Worm (Caenorhabditis elegans) whole organism, early embryonic: Measurements from ENCODE around the gene Y53G8AL.1.

Experiments
- B0310.2 ChIP-seq: sonication (generic microtip); optimal IDR thresholded peaks from 2 replicates; lab custom pipeline; 2016; ENCODE audit warnings: mild to moderate bottlenecking, missing genetic modification characterization, missing compliant biosample characterization
- F13C5.2 ChIP-seq: sonication (generic microtip); optimal IDR thresholded peaks from 2 replicates; lab custom pipeline; 2017; ENCODE audit warnings: mild to moderate bottlenecking, missing genetic modification characterization, inconsistent platforms, missing compliant biosample characterization
- aly-1 ChIP-seq: sonication (generic microtip); optimal IDR thresholded peaks from 2 replicates; lab custom pipeline; 2016; ENCODE audit warnings: missing genetic modification characterization, missing compliant biosample characterization
- ama-1 ChIP-seq: fragments of 150-350 bp; optimal IDR thresholded peaks from 2 replicates; lab custom pipeline; 2014
- ceh-13 ChIP-seq: fragments of 200-800 bp; sonication (Bioruptor generic); optimal IDR thresholded peaks from 2 replicates; lab custom pipeline; 2018; ENCODE audit warnings: mild to moderate bottlenecking, missing genetic modification characterization, missing compliant biosample characterization
- ceh-36 ChIP-seq: sonication (generic microtip); optimal IDR thresholded peaks from 2 replicates; lab custom pipeline; 2016; ENCODE audit warnings: missing genetic modification characterization, inconsistent platforms, missing compliant biosample characterization
- ets-7 ChIP-seq: sonication (generic microtip); optimal IDR thresholded peaks from 2 replicates; lab custom pipeline; 2016; ENCODE audit warnings: missing genotype, missing genetic modification characterization, missing compliant biosample characterization
- flt-1 ChIP-seq: fragments of 200-800 bp; sonication (Bioruptor generic); IDR thresholded peaks from 2 replicates; pipeline ENCODE4 v1.3.6; 2022; ENCODE audit warnings: missing genetic modification characterization, missing compliant biosample characterization
- hmbx-1 ChIP-seq: sonication (generic microtip); optimal IDR thresholded peaks from 2 replicates; lab custom pipeline; 2016; ENCODE audit warnings: mild to moderate bottlenecking, missing genetic modification characterization, missing compliant biosample characterization
- hmg-4 ChIP-seq: fragments of 200-800 bp; sonication (Bioruptor generic); optimal IDR thresholded peaks from 2 replicates; lab custom pipeline; 2018; ENCODE audit warnings: mild to moderate bottlenecking, missing genetic modification characterization, missing compliant biosample characterization
- hnd-1 ChIP-seq: sonication (generic microtip); optimal IDR thresholded peaks from 2 replicates; lab custom pipeline; 2016; ENCODE audit warnings: missing genetic modification characterization, missing compliant biosample characterization
- pes-1 ChIP-seq: fragments of 200-800 bp; sonication (Bioruptor generic); IDR thresholded peaks from 2 replicates; pipeline ENCODE4 v1.3.6; 2022; ENCODE audit warnings: missing genetic modification reagents, missing genetic modification characterization, missing compliant biosample characterization
- scrt-1 ChIP-seq: fragments of 200-800 bp; sonication (Bioruptor generic); IDR thresholded peaks from 2 replicates; pipeline ENCODE4 v1.3.6; 2022; ENCODE audit warnings: missing genetic modification characterization, missing compliant biosample characterization
- sea-1 ChIP-seq: fragments of 200-800 bp; sonication (Bioruptor generic); conservative IDR thresholded peaks from 2 replicates; pipeline ENCODE4 v1.3.6; 2022; ENCODE audit warnings: missing genetic modification characterization, missing compliant biosample characterization
- tbx-11 ChIP-seq: fragments of 200-800 bp; sonication (Bioruptor generic); IDR thresholded peaks from 2 replicates; pipeline ENCODE4 v1.3.6; 2022; ENCODE audit warnings: missing genetic modification characterization, missing compliant biosample characterization
- tbx-37 ChIP-seq: fragments of 200-800 bp; sonication (Bioruptor generic); conservative IDR thresholded peaks from 2 replicates; pipeline ENCODE4 v1.3.6; 2022; ENCODE audit warnings: missing genetic modification reagents, missing genetic modification characterization, missing compliant biosample characterization
- tra-4 ChIP-seq: sonication (generic microtip); optimal IDR thresholded peaks from 2 replicates; lab custom pipeline; 2017; ENCODE audit warnings: missing genetic modification characterization, missing compliant biosample characterization

The Y53G8AL.1 gene

DNA sequence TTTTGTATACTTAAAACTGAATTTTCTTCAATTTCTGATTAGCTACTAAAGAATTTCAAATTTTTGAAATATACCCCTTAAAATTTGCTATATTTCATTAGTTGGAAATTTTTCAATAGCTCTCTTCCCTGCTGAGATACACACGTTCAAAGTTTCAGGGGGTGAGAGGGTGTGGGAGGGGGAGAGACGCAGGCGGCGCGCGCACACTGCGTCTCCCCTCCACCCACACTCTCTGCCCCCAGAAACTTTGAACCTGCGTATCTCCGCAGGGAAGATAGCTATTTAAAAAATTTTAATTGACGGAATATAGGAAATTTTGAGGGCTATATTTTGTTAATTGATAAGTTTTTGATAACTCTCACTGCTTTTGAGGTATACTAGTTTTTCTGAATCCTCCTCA lies 10.2 kb upstream of the Y53G8AL.1 start:
- TF ChIP-seq tbx-11 (GFP tag; lab: Robert Waterston, UW) (no peak), ceh-13 (GFP tag; lab: Kevin White, UChicago) (no peak), aly-1 (tag; lab: Kevin White, UChicago) (no peak), ama-1 (lab: Kevin White, UChicago) (no peak), tra-4 (tag; lab: Kevin White, UChicago) (no peak), hmg-4 (GFP tag; lab: Kevin White, UChicago) (no peak), tbx-37 (GFP tag; lab: Robert Waterston, UW) (no peak), ceh-36 (no peak), ets-7 (tag; lab: Kevin White, UChicago) (no peak), hnd-1 (tag; lab: Kevin White, UChicago) (no peak), flt-1 (GFP tag; lab: Robert Waterston, UW) (no peak)

DNA sequence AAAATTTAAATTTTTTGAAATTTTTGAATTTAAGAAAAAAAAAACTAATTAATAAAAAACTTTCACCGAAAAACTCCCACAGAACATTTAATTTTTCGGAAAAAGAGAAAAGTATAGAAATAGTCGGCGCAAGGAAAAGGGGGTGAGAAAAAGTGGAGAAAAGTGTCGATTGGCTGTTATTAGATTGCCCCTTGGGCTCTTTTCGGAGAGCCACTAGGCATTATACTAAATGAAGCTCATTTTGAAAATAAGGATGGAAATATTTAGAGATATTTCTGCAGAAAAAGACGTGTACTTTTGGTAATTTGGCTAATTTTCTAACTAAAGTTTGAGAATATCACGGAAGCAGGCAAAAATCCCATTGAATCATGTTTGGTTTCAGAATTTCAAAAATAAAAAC lies 8.8 kb upstream of the Y53G8AL.1 start:
- no peak for TF ChIP-seq tbx-37 (GFP tag; lab: Robert Waterston, UW)
- no peak for TF ChIP-seq flt-1 (GFP tag; lab: Robert Waterston, UW)
- TF ChIP-seq hmg-4 (GFP tag; lab: Kevin White, UChicago) = no peak

DNA sequence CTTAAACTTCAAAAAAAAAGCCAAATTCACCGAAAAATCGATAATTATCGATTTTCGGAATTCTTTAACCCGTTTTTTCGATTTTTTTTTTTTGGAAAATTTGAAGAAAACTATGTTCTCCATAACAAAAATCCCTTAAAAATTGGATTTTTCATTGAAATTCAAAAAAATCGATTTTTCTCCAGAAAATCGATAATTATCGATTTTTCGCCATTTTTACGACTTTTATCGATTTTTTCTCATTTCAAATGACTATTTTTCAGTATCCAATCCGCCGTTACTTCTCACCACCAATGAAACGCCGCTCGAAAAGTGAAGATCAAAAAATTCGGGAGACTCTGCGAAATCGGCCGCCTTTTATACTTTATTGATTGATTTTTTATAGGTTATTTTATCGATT lies 8.0 kb downstream of the Y53G8AL.1 start:
- TF ChIP-seq ama-1 (lab: Kevin White, UChicago) (no peak), tra-4 (tag; lab: Kevin White, UChicago) (no peak), scrt-1 (GFP tag; lab: Robert Waterston, UW) (no peak), tbx-11 (GFP tag; lab: Robert Waterston, UW) (no peak), aly-1 (tag; lab: Kevin White, UChicago) (no peak), pes-1 (GFP tag; lab: Robert Waterston, UW) (no peak), tbx-37 (GFP tag; lab: Robert Waterston, UW) (no peak), F13C5.2 (tag; lab: Kevin White, UChicago) (no peak), hmg-4 (GFP tag; lab: Kevin White, UChicago) (no peak), B0310.2 (tag; lab: Kevin White, UChicago) (no peak), hmbx-1 (tag; lab: Kevin White, UChicago) (no peak), flt-1 (GFP tag; lab: Robert Waterston, UW) (no peak), ceh-13 (GFP tag; lab: Kevin White, UChicago) (no peak), sea-1 (GFP tag; lab: Robert Waterston, UW) (no peak), ets-7 (tag; lab: Kevin White, UChicago) (no peak), hnd-1 (tag; lab: Kevin White, UChicago) (no peak), ceh-36 (no peak)

- TF ChIP-seq pes-1 (GFP tag; lab: Robert Waterston, UW) = no peak
- no peak for TF ChIP-seq flt-1 (GFP tag; lab: Robert Waterston, UW)
- TF ChIP-seq F13C5.2 (tag; lab: Kevin White, UChicago) = no peak
- no peak for TF ChIP-seq sea-1 (GFP tag; lab: Robert Waterston, UW)
- TF ChIP-seq tra-4 (tag; lab: Kevin White, UChicago) = no peak
- no peak for TF ChIP-seq hnd-1 (tag; lab: Kevin White, UChicago)
- no peak for TF ChIP-seq ama-1 (lab: Kevin White, UChicago)
- no peak for TF ChIP-seq B0310.2 (tag; lab: Kevin White, UChicago)
- TF ChIP-seq hmg-4 (GFP tag; lab: Kevin White, UChicago) = no peak
- TF ChIP-seq ceh-36 = no peak
- no peak for TF ChIP-seq tbx-11 (GFP tag; lab: Robert Waterston, UW)
Measured at ce11 chrIII:3241361-3241760, 8.5 kb downstream of the Y53G8AL.1 start.

ce11 chrIII:3241943-3242342 lies 9.0 kb downstream of the Y53G8AL.1 start:
- TF ChIP-seq tbx-11 (GFP tag; lab: Robert Waterston, UW) = no peak

- TF ChIP-seq sea-1 (GFP tag; lab: Robert Waterston, UW) = no peak
- TF ChIP-seq hmbx-1 (tag; lab: Kevin White, UChicago) = no peak
- TF ChIP-seq hnd-1 (tag; lab: Kevin White, UChicago) = no peak
- no peak for TF ChIP-seq pes-1 (GFP tag; lab: Robert Waterston, UW)
- no peak for TF ChIP-seq tra-4 (tag; lab: Kevin White, UChicago)
- no peak for TF ChIP-seq flt-1 (GFP tag; lab: Robert Waterston, UW)
- no peak for TF ChIP-seq hmg-4 (GFP tag; lab: Kevin White, UChicago)
- no peak for TF ChIP-seq tbx-11 (GFP tag; lab: Robert Waterston, UW)
- TF ChIP-seq ama-1 (lab: Kevin White, UChicago) = no peak
- TF ChIP-seq scrt-1 (GFP tag; lab: Robert Waterston, UW) = no peak
- no peak for TF ChIP-seq aly-1 (tag; lab: Kevin White, UChicago)
Measured at ce11 chrIII:3242379-3242778, 9.5 kb downstream of the Y53G8AL.1 start.

- TF ChIP-seq tbx-37 (GFP tag; lab: Robert Waterston, UW) (no peak), F13C5.2 (tag; lab: Kevin White, UChicago) (peak; percentile 27)
Measured at ce11 chrIII:3248307-3249037, 15.6 kb downstream of the Y53G8AL.1 start, which contains the start of gene nduf-9. TSS of gene nduf-9 (minus strand) at chrIII:3248575.

- TF ChIP-seq B0310.2 (tag; lab: Kevin White, UChicago) (no peak), hnd-1 (tag; lab: Kevin White, UChicago) (peak; percentile 27), pes-1 (GFP tag; lab: Robert Waterston, UW) (peak; percentile 63), tbx-11 (GFP tag; lab: Robert Waterston, UW) (0 out of 2 replicates have a peak, but pooled peaks have one; percentile 57), flt-1 (GFP tag; lab: Robert Waterston, UW) (peak; percentile 65; the same call in 1 of the 2 replicates)
Measured at ce11 chrIII:3249038-3249420, 16.1 kb downstream of the Y53G8AL.1 start.
